Worm (Caenorhabditis elegans) whole organism, midembryonic: ENCODE results near the gene Y102A11A.3.

Source experiments
- klf-2 ChIP-seq: fragments of 200-800 bp; sonication (Bioruptor generic); conservative IDR thresholded peaks from 2 replicates; pipeline ENCODE4 v1.3.6; 2022; ENCODE audit warnings: missing genetic modification reagents, missing genetic modification characterization, missing compliant biosample characterization
- ref-1 ChIP-seq: fragments of 200-800 bp; sonication (Bioruptor generic); conservative IDR thresholded peaks from 2 replicates; pipeline ENCODE4 v1.3.6; 2022; ENCODE audit warnings: missing genetic modification reagents, missing genetic modification characterization, missing compliant biosample characterization
- ztf-23 ChIP-seq: fragments of 200-800 bp; sonication (Bioruptor generic); IDR thresholded peaks from 2 replicates; pipeline ENCODE4 v1.3.6; 2022; ENCODE audit warnings: missing genetic modification reagents, missing genetic modification characterization, missing compliant biosample characterization

ce11 chrX:2045603-2046002, 26.7 kb downstream of the Y102A11A.3 start:
- TF ChIP-seq klf-2 (GFP tag; lab: Robert Waterston, UW) (no peak), ztf-23 (GFP tag; lab: Robert Waterston, UW) (no peak), ref-1 (GFP tag; lab: Robert Waterston, UW) (no peak)
